Worm (Caenorhabditis elegans) whole organism, L4 larva: Measurements from ENCODE around the gene srlf-11.

Experiments
- F26F4.8 ChIP-seq: fragments of 200-800 bp; sonication (Bioruptor generic); conservative IDR thresholded peaks from 2 replicates; pipeline ENCODE4 v1.3.6; 2022; ENCODE audit warnings: missing genetic modification characterization, missing compliant biosample characterization
- F44E2.7 ChIP-seq: fragments of 200-800 bp; sonication (Bioruptor generic); IDR thresholded peaks from 2 replicates; pipeline ENCODE4 v2.1.2; 2022; ENCODE audit warnings: missing genetic modification characterization, missing compliant biosample characterization
- F49E8.2 ChIP-seq: sonication (generic microtip); optimal IDR thresholded peaks from 2 replicates; lab custom pipeline; 2016; ENCODE audit warnings: missing compliant biosample characterization, mild to moderate bottlenecking, missing genetic modification characterization, borderline replicate concordance
- R02D3.7 ChIP-seq: fragments of 150-350 bp; sonication (generic microtip); optimal IDR thresholded peaks from 3 replicates; lab custom pipeline; 2014; ENCODE audit warnings: missing biosample characterization, missing genetic modification characterization
- T26A8.4 ChIP-seq: fragments of 200-800 bp; sonication (Bioruptor generic); IDR thresholded peaks from 2 replicates; pipeline ENCODE4 v1.3.6; 2022; ENCODE audit warnings: missing genetic modification characterization, missing compliant biosample characterization
- Y5F2A.4 ChIP-seq: fragments of 200-800 bp; sonication (Bioruptor generic); optimal IDR thresholded peaks from 2 replicates; lab custom pipeline; 2018; ENCODE audit warnings: mild to moderate bottlenecking, missing genetic modification characterization, missing compliant biosample characterization
- ZK337.2 ChIP-seq: fragments of 200-800 bp; sonication (Bioruptor generic); IDR thresholded peaks from 2 replicates; pipeline ENCODE4 v1.3.6; 2022; ENCODE audit warnings: missing genetic modification reagents, missing genetic modification characterization, missing compliant biosample characterization
- ZK546.5 ChIP-seq, 2 experiments: sonication (generic microtip); optimal IDR thresholded peaks; 2 replicates each; lab custom pipeline; 2017; ENCODE audit warnings: missing biosample characterization in 2 of 2, missing genetic modification characterization in 2 of 2
- aha-1 ChIP-seq: fragments of 150-350 bp; peaks from one replicate; lab custom pipeline; 2014; ENCODE audit warnings: missing biosample characterization, missing genetic modification characterization
- aly-2 ChIP-seq: sonication (generic microtip); optimal IDR thresholded peaks from 2 replicates; lab custom pipeline; 2018; ENCODE audit warnings: missing biosample characterization, missing genetic modification characterization
- ama-1 ChIP-seq: fragments of 150-350 bp; optimal IDR thresholded peaks from 2 replicates; lab custom pipeline; 2014; ENCODE audit warnings: inconsistent platforms, mixed read lengths
- attf-4 ChIP-seq: sonication (generic microtip); optimal IDR thresholded peaks from 3 replicates; lab custom pipeline; 2017; ENCODE audit warnings: missing biosample characterization, missing genetic modification characterization
- ceh-28 ChIP-seq: fragments of 150-350 bp; optimal IDR thresholded peaks from 2 replicates; lab custom pipeline; 2014; ENCODE audit warnings: missing biosample characterization, missing genetic modification reagents, missing genetic modification characterization
- ces-1 ChIP-seq: fragments of 150-350 bp; sonication (generic microtip); optimal IDR thresholded peaks from 4 replicates; lab custom pipeline; 2014; ENCODE audit warnings: missing biosample characterization, missing genetic modification reagents, missing genetic modification characterization
- ctbp-1 ChIP-seq: fragments of 200-800 bp; sonication (Bioruptor generic); IDR thresholded peaks from 2 replicates; pipeline ENCODE4 v1.3.6; 2022; ENCODE audit warnings: missing genetic modification reagents, missing genetic modification characterization, missing compliant biosample characterization
- daf-16 ChIP-seq, 3 experiments: sonication (generic microtip); optimal IDR thresholded peaks; 2 replicates each; lab custom pipeline; 2016 to 2017; ENCODE audit warnings: missing genetic modification characterization in 3 of 3, missing genetic modification reagents in 3 of 3, mild to moderate bottlenecking in 2 of 3, missing compliant biosample characterization in 2 of 3, missing biosample characterization in 1 of 3, moderate library complexity in 1 of 3
- daf-8 ChIP-seq: fragments of 200-800 bp; sonication (Bioruptor generic); IDR thresholded peaks from 2 replicates; pipeline ENCODE4 v1.3.6; 2022; ENCODE audit warnings: missing genetic modification characterization, missing compliant biosample characterization
- dpl-1 ChIP-seq: fragments of 150-350 bp; optimal IDR thresholded peaks from 2 replicates; lab custom pipeline; 2014; ENCODE audit warnings: missing biosample characterization, missing genetic modification reagents, missing genetic modification characterization
- egl-27 ChIP-seq: sonication (generic microtip); optimal IDR thresholded peaks from 3 replicates; lab custom pipeline; 2017; ENCODE audit warnings: missing biosample characterization, missing genetic modification reagents, missing genetic modification characterization
- egl-43 ChIP-seq: fragments of 200-800 bp; sonication (Bioruptor generic); IDR thresholded peaks from 2 replicates; pipeline ENCODE4 v1.3.6; 2022; ENCODE audit warnings: missing genetic modification reagents, missing genetic modification characterization, missing compliant biosample characterization
- fos-1 ChIP-seq: fragments of 150-350 bp; optimal IDR thresholded peaks from 2 replicates; lab custom pipeline; 2014; ENCODE audit warnings: missing biosample characterization, missing genetic modification characterization
- hif-1 ChIP-seq, 2 experiments: sonication (generic microtip); optimal IDR thresholded peaks; 2 replicates each; lab custom pipeline; 2016 to 2017; ENCODE audit warnings: missing compliant biosample characterization in 2 of 2, missing genetic modification characterization in 2 of 2, missing genetic modification reagents in 2 of 2, missing genotype in 2 of 2, mild to moderate bottlenecking in 1 of 2
- hlh-30 ChIP-seq: sonication (generic microtip); optimal IDR thresholded peaks from 2 replicates; lab custom pipeline; 2017; ENCODE audit warnings: antibody characterized with exemption, mild to moderate bottlenecking, missing genetic modification characterization, missing compliant biosample characterization; ENCODE audit not compliant: insufficient read depth
- lin-1 ChIP-seq: fragments of 200-800 bp; sonication (Bioruptor generic); IDR thresholded peaks from 2 replicates; pipeline ENCODE4 v1.3.6; 2022; ENCODE audit warnings: missing genetic modification reagents, missing genetic modification characterization, missing compliant biosample characterization
- lin-13 ChIP-seq: fragments of 150-350 bp; optimal IDR thresholded peaks from 2 replicates; lab custom pipeline; 2014; ENCODE audit warnings: missing biosample characterization, missing genetic modification reagents, missing genetic modification characterization
- lin-38 ChIP-seq: fragments of 200-800 bp; sonication (Bioruptor generic); IDR thresholded peaks from 2 replicates; pipeline ENCODE4 v1.3.6; 2022; ENCODE audit warnings: missing genetic modification reagents, missing genetic modification characterization, missing compliant biosample characterization
- lsy-2 ChIP-seq, 2 experiments: fragments of 150-350 bp in 1 of 2; sonication (generic microtip) in 1 of 2; optimal IDR thresholded peaks; 2 replicates each; lab custom pipeline; 2014 to 2017; ENCODE audit warnings: missing biosample characterization in 2 of 2, missing genetic modification characterization in 2 of 2
- madf-9 ChIP-seq: fragments of 200-800 bp; sonication (Bioruptor generic); conservative IDR thresholded peaks from 2 replicates; pipeline ENCODE4 v1.3.6; 2022; ENCODE audit warnings: missing genetic modification reagents, missing genetic modification characterization, missing compliant biosample characterization
- mes-2 ChIP-seq: sonication (generic microtip); optimal IDR thresholded peaks from 2 replicates; lab custom pipeline; 2016; ENCODE audit warnings: missing genotype, mild to moderate bottlenecking, missing genetic modification characterization, missing compliant biosample characterization; ENCODE audit not compliant: poor library complexity, severe bottlenecking
- mxl-2 ChIP-seq: fragments of 200-800 bp; sonication (Bioruptor generic); conservative IDR thresholded peaks from 2 replicates; pipeline ENCODE4 v1.3.6; 2022; ENCODE audit warnings: missing genetic modification reagents, missing genetic modification characterization, missing compliant biosample characterization
- mxl-3 ChIP-seq: fragments of 200-800 bp; sonication (Bioruptor generic); optimal IDR thresholded peaks from 2 replicates; lab custom pipeline; 2018; ENCODE audit warnings: mild to moderate bottlenecking, missing genetic modification characterization, missing compliant biosample characterization
- nhr-10 ChIP-seq: fragments of 150-350 bp; optimal IDR thresholded peaks from 2 replicates; lab custom pipeline; 2014; ENCODE audit warnings: missing biosample characterization, missing genetic modification characterization
- nhr-237 ChIP-seq: sonication (generic microtip); optimal IDR thresholded peaks from 2 replicates; lab custom pipeline; 2017; ENCODE audit warnings: missing biosample characterization, missing genetic modification characterization
- nhr-28 ChIP-seq: fragments of 150-350 bp; optimal IDR thresholded peaks from 2 replicates; lab custom pipeline; 2014; ENCODE audit warnings: missing biosample characterization, missing genetic modification characterization
- nhr-41 ChIP-seq: fragments of 200-800 bp; sonication (Bioruptor generic); IDR thresholded peaks from 2 replicates; pipeline ENCODE4 v1.3.6; 2022; ENCODE audit warnings: missing genetic modification reagents, missing genetic modification characterization, missing compliant biosample characterization
- nhr-42 ChIP-seq: fragments of 200-800 bp; sonication (Bioruptor generic); IDR thresholded peaks from 2 replicates; pipeline ENCODE4 v1.3.6; 2022; ENCODE audit warnings: missing genetic modification characterization, missing compliant biosample characterization
- nhr-6 ChIP-seq: fragments of 150-350 bp; optimal IDR thresholded peaks from 2 replicates; lab custom pipeline; 2014; ENCODE audit warnings: missing biosample characterization, missing genetic modification characterization
- php-3 ChIP-seq: fragments of 200-800 bp; sonication (Bioruptor generic); IDR thresholded peaks from 2 replicates; pipeline ENCODE4 v1.3.6; 2022; ENCODE audit warnings: missing genetic modification reagents, missing genetic modification characterization, missing compliant biosample characterization
- rbr-2 ChIP-seq: sonication (generic microtip); optimal IDR thresholded peaks from 2 replicates; lab custom pipeline; 2016; ENCODE audit warnings: missing genotype, missing genetic modification characterization, missing compliant biosample characterization
- sdz-12 ChIP-seq: fragments of 200-800 bp; sonication (Bioruptor generic); optimal IDR thresholded peaks from 2 replicates; lab custom pipeline; 2018; ENCODE audit warnings: mild to moderate bottlenecking, missing genetic modification characterization, missing compliant biosample characterization
- snpc-1.2 ChIP-seq: fragments of 200-800 bp; sonication (Bioruptor generic); IDR thresholded peaks from 2 replicates; pipeline ENCODE4 v1.3.6; 2022; ENCODE audit warnings: missing genetic modification reagents, missing genetic modification characterization, missing compliant biosample characterization
- spr-3 ChIP-seq: fragments of 200-800 bp; sonication (Bioruptor generic); optimal IDR thresholded peaks from 2 replicates; lab custom pipeline; 2018; ENCODE audit warnings: mild to moderate bottlenecking, missing genetic modification characterization, missing compliant biosample characterization
- unc-130 ChIP-seq: sonication (generic microtip); optimal IDR thresholded peaks from 2 replicates; lab custom pipeline; 2016; ENCODE audit warnings: missing genetic modification reagents, missing genetic modification characterization, missing compliant biosample characterization
- zip-2 ChIP-seq: fragments of 150-350 bp; optimal IDR thresholded peaks from 2 replicates; lab custom pipeline; 2014; ENCODE audit warnings: missing biosample characterization, missing genetic modification characterization
- ztf-11 ChIP-seq: fragments of 150-350 bp; optimal IDR thresholded peaks from 2 replicates; lab custom pipeline; 2014; ENCODE audit warnings: missing biosample characterization, missing genetic modification characterization
- ztf-7 ChIP-seq: fragments of 150-350 bp; optimal IDR thresholded peaks from 2 replicates; lab custom pipeline; 2014; ENCODE audit warnings: missing biosample characterization, missing genetic modification characterization

The srlf-11 gene

DNA sequence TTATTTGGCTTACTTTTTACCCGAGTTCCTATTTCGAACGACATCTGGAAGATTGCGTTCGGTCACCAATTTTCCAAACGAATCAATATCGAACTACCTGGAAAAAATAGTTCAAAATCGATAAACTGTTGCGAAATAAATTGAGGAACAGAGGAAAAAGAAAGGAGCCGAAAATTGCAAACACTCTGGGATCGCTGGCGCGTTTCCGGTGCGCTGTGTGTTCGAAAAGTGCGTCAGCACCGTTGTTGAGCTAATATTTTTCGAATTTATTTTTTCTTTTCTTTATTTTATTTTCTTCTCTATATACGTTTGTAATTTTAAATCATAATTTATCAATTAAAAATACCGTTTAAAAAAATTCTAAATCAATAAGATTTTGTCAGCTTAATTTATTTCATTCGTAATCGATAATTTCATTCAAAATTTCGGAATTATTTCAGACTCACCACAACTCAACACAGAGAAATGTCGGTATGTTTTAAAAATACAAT is 47.3 kb upstream of the srlf-11 start, which contains the start of the genes dnc-1 and lsm-7 (continued):
- no peak for TF ChIP-seq ces-1 (GFP tag; lab: Kevin White, UChicago)
- TF ChIP-seq dpl-1 (GFP tag; lab: Kevin White, UChicago): peak; percentile 76
- TF ChIP-seq hif-1 (tag; optimal IDR thresholded peaks at IDR 0.05; lab: Kevin White, UChicago): peak in 1 of 2 experiments; percentile 66
- TF ChIP-seq nhr-237 (tag; lab: Kevin White, UChicago): no peak
- peak in 1 of 2 experiments; percentile 91 for TF ChIP-seq lsy-2 (tag; optimal IDR thresholded peaks at IDR 0.05; lab: Kevin White, UChicago)
- TF ChIP-seq egl-43 (GFP tag; lab: Robert Waterston, UW): 0 out of 2 replicates have a peak, but pooled peaks have one; percentile 35
- TF ChIP-seq F44E2.7: no peak
- TF ChIP-seq ZK337.2 (GFP tag; lab: Robert Waterston, UW): no peak
- no peak for TF ChIP-seq ztf-11 (tag; lab: Kevin White, UChicago)
- TF ChIP-seq daf-16 (GFP tag; optimal IDR thresholded peaks at IDR 0.05; lab: Kevin White, UChicago): no peak
- TF ChIP-seq daf-16 (tag; optimal IDR thresholded peaks at IDR 0.05; lab: Kevin White, UChicago): peak; percentile 82
- TF ChIP-seq nhr-28 (tag; lab: Kevin White, UChicago): peak; percentile 59
- no peak for TF ChIP-seq zip-2
- peak; percentile 74 for TF ChIP-seq lin-38
- no peak for TF ChIP-seq F49E8.2 (tag; lab: Kevin White, UChicago)
- peak; percentile 5 for TF ChIP-seq ztf-7 (tag; lab: Kevin White, UChicago)
- no peak for TF ChIP-seq nhr-41
- TF ChIP-seq ctbp-1: peak; percentile 65; the same call in 1 of the 2 replicates
- TF ChIP-seq lin-13 (GFP tag; lab: Kevin White, UChicago): peak; percentile 57
- peak; percentile 61 for TF ChIP-seq madf-9 (GFP tag; lab: Robert Waterston, UW)
- peak; percentile 39 for TF ChIP-seq T26A8.4 (GFP tag; lab: Robert Waterston, UW)
- peak; percentile 45; the same call in 1 of the 2 replicates for TF ChIP-seq lin-1 (GFP tag; lab: Robert Waterston, UW)
- no peak for TF ChIP-seq daf-8

DNA sequence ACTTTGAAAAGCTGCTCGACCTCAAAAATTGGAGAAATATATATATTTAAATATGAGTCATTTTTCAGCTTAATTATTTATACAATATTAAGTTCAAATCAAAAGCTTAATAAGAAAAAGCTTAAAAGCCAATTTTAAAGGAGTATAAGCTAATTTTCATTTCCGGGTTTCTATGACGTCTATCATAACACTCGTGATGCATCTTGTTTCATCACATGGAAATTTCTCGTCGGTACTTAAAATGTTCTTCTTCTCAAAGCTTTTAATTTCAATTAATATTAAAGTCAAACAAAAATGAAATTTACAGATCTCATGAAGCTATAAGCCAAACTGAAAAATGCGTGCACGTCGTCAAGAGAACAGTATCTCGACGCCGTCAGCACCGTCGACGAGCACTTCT is 34.0 kb upstream of the srlf-11 start, which contains the start of gene rbr-2:
rbr-2 (plus strand) TSS at position 301 of the 400 bp plus-strand sequence.
- TF ChIP-seq ztf-11 (tag; lab: Kevin White, UChicago) (no peak), ama-1 (no peak), php-3 (GFP tag; lab: Robert Waterston, UW) (no peak), F26F4.8 (no peak), hlh-30 (tag; lab: Kevin White, UChicago) (peak; percentile 7), mes-2 (tag; lab: Kevin White, UChicago) (no peak), attf-4 (tag; lab: Kevin White, UChicago) (no peak)

DNA sequence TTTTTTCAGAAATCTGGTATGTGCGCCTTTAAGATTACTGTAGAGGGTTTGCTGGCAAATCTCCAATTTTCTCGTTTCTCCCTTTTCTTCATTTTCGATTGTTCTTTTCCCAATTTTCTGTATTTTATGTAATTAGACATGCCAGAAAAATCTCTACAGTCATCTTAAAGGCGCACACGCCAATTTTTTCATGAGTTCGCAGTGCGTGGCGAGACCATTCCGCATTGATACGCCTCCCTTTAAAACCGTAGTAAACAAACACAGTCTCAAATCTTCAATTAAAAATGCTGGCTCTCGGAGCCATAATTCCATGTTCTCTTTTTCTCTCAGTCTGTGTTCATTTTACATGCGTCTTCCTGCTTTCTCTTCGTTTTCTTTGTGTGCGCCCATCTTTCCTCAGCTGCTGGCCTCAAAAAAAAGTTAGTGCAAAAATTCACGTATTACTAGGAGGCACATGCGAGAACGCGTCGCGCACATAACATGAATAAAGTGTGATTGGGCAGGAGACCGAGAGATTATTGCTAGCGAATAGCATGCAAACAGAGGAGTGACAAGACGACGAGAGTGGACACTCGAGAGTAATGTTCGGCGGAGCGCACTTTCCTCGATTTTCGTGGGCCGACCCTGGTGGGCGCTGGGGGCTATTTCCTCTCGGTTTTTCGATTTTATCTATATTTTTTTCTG is 33.2 kb upstream of the srlf-11 start:
- TF ChIP-seq nhr-10 (no peak), egl-27 (tag; lab: Kevin White, UChicago) (no peak), nhr-6 (peak; percentile 43), R02D3.7 (tag; lab: Kevin White, UChicago) (no peak), aly-2 (no peak), ceh-28 (tag; lab: Kevin White, UChicago) (no peak), snpc-1.2 (GFP tag; lab: Robert Waterston, UW) (0 out of 2 replicates have a peak, but pooled peaks have one; percentile 44), nhr-42 (peak; percentile 42; the same call in 1 of the 2 replicates), daf-8 (no peak), aha-1 (tag; lab: Kevin White, UChicago) (peak; percentile 99), fos-1 (tag; lab: Kevin White, UChicago) (no peak), ZK546.5 (tag; optimal IDR thresholded peaks at IDR 0.05; lab: Kevin White, UChicago) (no peak), php-3 (GFP tag; lab: Robert Waterston, UW) (no peak), Y5F2A.4 (GFP tag; lab: Kevin White, UChicago) (no peak), F49E8.2 (tag; lab: Kevin White, UChicago) (no peak), rbr-2 (no peak), unc-130 (GFP tag; lab: Kevin White, UChicago) (no peak), T26A8.4 (GFP tag; lab: Robert Waterston, UW) (0 out of 2 replicates have a peak, but pooled peaks have one; percentile 39), mxl-3 (GFP tag; lab: Kevin White, UChicago) (peak; percentile 89), mxl-2 (GFP tag; lab: Robert Waterston, UW) (no peak), sdz-12 (no peak), ztf-11 (tag; lab: Kevin White, UChicago) (no peak), ztf-7 (tag; lab: Kevin White, UChicago) (no peak), spr-3 (GFP tag; lab: Kevin White, UChicago) (peak; percentile 35)
